Fruit fly (Drosophila melanogaster) whole organism, embryonic: ENCODE data around the gene CG14339.
A peak's percentile ranks its signal among the peaks of the same experiment; 100 is the strongest.

Experiments
- ATbp ChIP-seq: fragments of 200-800 bp; sonication (Bioruptor generic); optimal IDR thresholded peaks from 2 replicates; lab custom pipeline; 2017; ENCODE audit warnings: missing biosample characterization, mild to moderate bottlenecking, missing genetic modification characterization, missing genetic modification reagents
- Awh ChIP-seq: fragments of 200-800 bp; sonication (Bioruptor generic); IDR thresholded peaks from 2 replicates; pipeline ENCODE4, ENCODE4 v1.3.6; 2022; ENCODE audit warnings: missing biosample characterization, missing genetic modification characterization
- CG11398 ChIP-seq: fragments of 200-800 bp; sonication (Bioruptor generic); optimal IDR thresholded peaks from 2 replicates; lab custom pipeline; 2016; ENCODE audit warnings: missing biosample characterization, missing genetic modification characterization
- CG11560 ChIP-seq: fragments of 200-800 bp; sonication (Bioruptor generic); IDR thresholded peaks from 3 replicates; pipeline ENCODE4 v1.3.6; 2022; ENCODE audit warnings: missing biosample characterization, missing genetic modification characterization
- CG12219 ChIP-seq: fragments of 200-800 bp; sonication (Bioruptor generic); optimal IDR thresholded peaks from 3 replicates; lab custom pipeline; 2018; ENCODE audit warnings: missing biosample characterization, mild to moderate bottlenecking, missing genetic modification characterization
- CG13123 ChIP-seq: fragments of 200-800 bp; sonication (Bioruptor generic); optimal IDR thresholded peaks from 2 replicates; lab custom pipeline; 2016; ENCODE audit warnings: missing biosample characterization, missing genetic modification characterization
- CG14710 ChIP-seq: fragments of 200-800 bp; sonication (Bioruptor generic); optimal IDR thresholded peaks from 3 replicates; lab custom pipeline; 2019; ENCODE audit warnings: missing biosample characterization, mild to moderate bottlenecking, missing genetic modification characterization, moderate library complexity
- CG1647 ChIP-seq: fragments of 200-800 bp; sonication (Bioruptor generic); optimal IDR thresholded peaks from 3 replicates; lab custom pipeline; 2016; ENCODE audit warnings: missing biosample characterization, missing genetic modification characterization
- CG16863 ChIP-seq: fragments of 200-800 bp; sonication (Bioruptor generic); optimal IDR thresholded peaks from 3 replicates; lab custom pipeline; 2016; ENCODE audit warnings: missing biosample characterization, missing genetic modification characterization
- CG17359 ChIP-seq: fragments of 200-800 bp; sonication (Bioruptor generic); optimal IDR thresholded peaks from 3 replicates; lab custom pipeline; 2018; ENCODE audit warnings: missing biosample characterization, mild to moderate bottlenecking, missing genetic modification characterization, moderate library complexity
- CG17385 ChIP-seq: fragments of 200-800 bp; sonication (Bioruptor generic); optimal IDR thresholded peaks from 3 replicates; lab custom pipeline; 2018; ENCODE audit warnings: missing biosample characterization, mild to moderate bottlenecking, missing genetic modification characterization
- CG18262 ChIP-seq: fragments of 200-800 bp; optimal IDR thresholded peaks from 3 replicates; lab custom pipeline; 2019; ENCODE audit warnings: missing biosample characterization, mild to moderate bottlenecking, missing genetic modification characterization, moderate library complexity
- CG2199 ChIP-seq: fragments of 200-800 bp; sonication (Bioruptor generic); IDR thresholded peaks from 3 replicates; pipeline ENCODE4 v1.3.6; 2022; ENCODE audit warnings: missing biosample characterization, missing genetic modification characterization
- CG31365 ChIP-seq: fragments of 200-800 bp; sonication (Bioruptor generic); optimal IDR thresholded peaks from 2 replicates; lab custom pipeline; 2018; ENCODE audit warnings: missing biosample characterization, mild to moderate bottlenecking, missing genetic modification characterization
- CG3281 ChIP-seq: fragments of 200-800 bp; sonication (Bioruptor generic); optimal IDR thresholded peaks from 3 replicates; lab custom pipeline; 2017; ENCODE audit warnings: missing biosample characterization, mild to moderate bottlenecking, missing genetic modification characterization
- CG3407 ChIP-seq: fragments of 200-800 bp; sonication (Bioruptor generic); optimal IDR thresholded peaks from 2 replicates; lab custom pipeline; 2018; ENCODE audit warnings: missing biosample characterization, mild to moderate bottlenecking, missing genetic modification characterization
- CG34422 ChIP-seq: fragments of 200-800 bp; sonication (Bioruptor generic); IDR thresholded peaks from 3 replicates; pipeline ENCODE4 v1.3.6; 2022; ENCODE audit warnings: missing biosample characterization, missing genetic modification characterization
- CG4328 ChIP-seq: fragments of 200-800 bp; sonication (Bioruptor generic); optimal IDR thresholded peaks from 3 replicates; lab custom pipeline; 2017; ENCODE audit warnings: missing biosample characterization, missing genetic modification reagents, missing genetic modification characterization
- CG6175 ChIP-seq: fragments of 200-800 bp; sonication (Bioruptor generic); IDR thresholded peaks from 3 replicates; pipeline ENCODE4 v1.3.6; 2022; ENCODE audit warnings: missing biosample characterization, missing genetic modification characterization
- CG6765 ChIP-seq: fragments of 200-800 bp; sonication (Bioruptor generic); optimal IDR thresholded peaks from 3 replicates; lab custom pipeline; 2017; ENCODE audit warnings: missing biosample characterization, mild to moderate bottlenecking, missing genetic modification characterization
- CG7271 ChIP-seq: fragments of 200-800 bp; sonication (Bioruptor generic); optimal IDR thresholded peaks from 2 replicates; lab custom pipeline; 2018; ENCODE audit warnings: missing biosample characterization, mild to moderate bottlenecking, missing genetic modification characterization, moderate library complexity
- CG7987 ChIP-seq: fragments of 200-800 bp; sonication (Bioruptor generic); optimal IDR thresholded peaks from 2 replicates; lab custom pipeline; 2018; ENCODE audit warnings: missing biosample characterization, mild to moderate bottlenecking, missing genetic modification characterization, moderate library complexity
- CG9609 ChIP-seq: fragments of 200-800 bp; sonication (Bioruptor generic); optimal IDR thresholded peaks from 3 replicates; lab custom pipeline; 2016; ENCODE audit warnings: missing biosample characterization, missing genetic modification characterization
- CTCF ChIP-seq: fragments of 200-800 bp; sonication (Bioruptor generic); optimal IDR thresholded peaks from 2 replicates; lab custom pipeline; 2017; ENCODE audit warnings: missing biosample characterization, mild to moderate bottlenecking, missing genetic modification characterization, moderate library complexity
- CrebB ChIP-seq: fragments of 200-800 bp; sonication (Bioruptor generic); optimal IDR thresholded peaks from 3 replicates; lab custom pipeline; 2018; ENCODE audit warnings: missing biosample characterization, mild to moderate bottlenecking, missing genetic modification characterization
- HHEX ChIP-seq: fragments of 200-800 bp; sonication (Bioruptor generic); optimal IDR thresholded peaks from 3 replicates; lab custom pipeline; 2017; ENCODE audit warnings: missing biosample characterization, mild to moderate bottlenecking, missing genetic modification characterization, missing genetic modification reagents
- Hey ChIP-seq: fragments of 200-800 bp; sonication (Bioruptor generic); optimal IDR thresholded peaks from 3 replicates; lab custom pipeline; 2018; ENCODE audit warnings: missing biosample characterization, mild to moderate bottlenecking, missing genetic modification characterization
- Mad ChIP-seq: fragments of 200-800 bp; sonication (Bioruptor generic); optimal IDR thresholded peaks from 2 replicates; lab custom pipeline; 2016; ENCODE audit warnings: missing biosample characterization, missing genetic modification characterization
- Meics ChIP-seq: fragments of 200-800 bp; sonication (Bioruptor generic); optimal IDR thresholded peaks from 2 replicates; lab custom pipeline; 2017; ENCODE audit warnings: missing biosample characterization, mild to moderate bottlenecking, missing genetic modification characterization
- NK7.1 ChIP-seq: fragments of 200-800 bp; sonication (Bioruptor generic); optimal IDR thresholded peaks from 3 replicates; lab custom pipeline; 2016; ENCODE audit warnings: missing biosample characterization, missing genetic modification characterization
- Usf ChIP-seq: fragments of 200-800 bp; sonication (Bioruptor generic); optimal IDR thresholded peaks from 2 replicates; lab custom pipeline; 2017; ENCODE audit warnings: missing genotype, missing biosample characterization, missing genetic modification characterization
- abd-A ChIP-seq: fragments of 200-800 bp; sonication (Bioruptor generic); optimal IDR thresholded peaks from 3 replicates; lab custom pipeline; 2019; ENCODE audit warnings: missing biosample characterization, mild to moderate bottlenecking, missing genetic modification characterization, moderate library complexity
- az2 ChIP-seq: fragments of 200-800 bp; sonication (Bioruptor generic); optimal IDR thresholded peaks from 3 replicates; lab custom pipeline; 2016; ENCODE audit warnings: missing biosample characterization, missing genetic modification characterization
- bigmax ChIP-seq: fragments of 200-800 bp; sonication (Bioruptor generic); optimal IDR thresholded peaks from 2 replicates; lab custom pipeline; 2018; ENCODE audit warnings: missing biosample characterization, mild to moderate bottlenecking, missing genetic modification characterization
- crol ChIP-seq: fragments of 200-800 bp; sonication (Bioruptor generic); IDR thresholded peaks from 2 replicates; pipeline ENCODE4 v1.3.6; 2022; ENCODE audit warnings: missing biosample characterization, missing genetic modification characterization
- crp ChIP-seq, 2 experiments: fragments of 200-800 bp; sonication (Bioruptor generic); optimal IDR thresholded peaks; 2 replicates in 1 of 2; 3 replicates in 1 of 2; lab custom pipeline; 2017; ENCODE audit warnings: missing biosample characterization in 2 of 2, missing genetic modification characterization in 2 of 2, mild to moderate bottlenecking in 1 of 2, moderate library complexity in 1 of 2
- disco-r ChIP-seq: fragments of 200-800 bp; sonication (Bioruptor generic); optimal IDR thresholded peaks from 2 replicates; lab custom pipeline; 2016; ENCODE audit warnings: missing biosample characterization, missing genetic modification characterization
- dysf ChIP-seq: fragments of 200-800 bp; sonication (Bioruptor generic); IDR thresholded peaks from 3 replicates; pipeline ENCODE4 v1.3.6; 2022; ENCODE audit warnings: missing biosample characterization, missing genetic modification characterization
- ems ChIP-seq: fragments of 200-800 bp; sonication (Bioruptor generic); optimal IDR thresholded peaks from 3 replicates; lab custom pipeline; 2016; ENCODE audit warnings: missing biosample characterization, missing genetic modification characterization
- eyg ChIP-seq: fragments of 200-800 bp; sonication (Bioruptor generic); optimal IDR thresholded peaks from 3 replicates; lab custom pipeline; 2016; ENCODE audit warnings: missing biosample characterization, missing genetic modification characterization
- fd102C ChIP-seq: fragments of 200-800 bp; sonication (Bioruptor generic); optimal IDR thresholded peaks from 2 replicates; lab custom pipeline; 2018; ENCODE audit warnings: missing biosample characterization, mild to moderate bottlenecking, missing genetic modification characterization, moderate library complexity
- gcm ChIP-seq: fragments of 200-800 bp; sonication (Bioruptor generic); optimal IDR thresholded peaks from 2 replicates; lab custom pipeline; 2019; ENCODE audit warnings: missing biosample characterization, mild to moderate bottlenecking, missing genetic modification characterization, moderate library complexity
- gcm2 ChIP-seq: fragments of 200-800 bp; sonication (Bioruptor generic); optimal IDR thresholded peaks from 2 replicates; lab custom pipeline; 2016; ENCODE audit warnings: missing biosample characterization, missing genetic modification characterization
- hb ChIP-seq: fragments of 200-800 bp; sonication (Bioruptor generic); IDR thresholded peaks from 3 replicates; pipeline ENCODE4 v1.3.6; 2022; ENCODE audit warnings: missing biosample characterization, missing genetic modification characterization; ENCODE audit not compliant: partially characterized antibody
- jumu ChIP-seq: fragments of 200-800 bp; sonication (Bioruptor generic); optimal IDR thresholded peaks from 3 replicates; lab custom pipeline; 2016; ENCODE audit warnings: missing biosample characterization, missing genetic modification characterization
- ken ChIP-seq: fragments of 200-800 bp; sonication (Bioruptor generic); IDR thresholded peaks from 3 replicates; pipeline ENCODE4 v1.3.6; 2022; ENCODE audit warnings: missing biosample characterization, missing genetic modification characterization
- kni ChIP-seq: fragments of 200-800 bp; sonication (Bioruptor generic); optimal IDR thresholded peaks from 3 replicates; lab custom pipeline; 2017; ENCODE audit warnings: mild to moderate bottlenecking, missing biosample characterization, missing genetic modification reagents, missing genetic modification characterization
- maf-S ChIP-seq: fragments of 200-800 bp; sonication (Bioruptor generic); optimal IDR thresholded peaks from 2 replicates; lab custom pipeline; 2016; ENCODE audit warnings: missing biosample characterization, missing genetic modification characterization
- vnd ChIP-seq: fragments of 200-800 bp; sonication (Bioruptor generic); IDR thresholded peaks from 3 replicates; pipeline ENCODE4 v1.3.6; 2022; ENCODE audit warnings: missing biosample characterization, missing genetic modification characterization; ENCODE audit not compliant: partially characterized antibody
- wek ChIP-seq: fragments of 200-800 bp; sonication (Bioruptor generic); optimal IDR thresholded peaks from 3 replicates; lab custom pipeline; 2018; ENCODE audit warnings: missing biosample characterization, mild to moderate bottlenecking, missing genetic modification characterization, moderate library complexity

The CG14339 gene

DNA sequence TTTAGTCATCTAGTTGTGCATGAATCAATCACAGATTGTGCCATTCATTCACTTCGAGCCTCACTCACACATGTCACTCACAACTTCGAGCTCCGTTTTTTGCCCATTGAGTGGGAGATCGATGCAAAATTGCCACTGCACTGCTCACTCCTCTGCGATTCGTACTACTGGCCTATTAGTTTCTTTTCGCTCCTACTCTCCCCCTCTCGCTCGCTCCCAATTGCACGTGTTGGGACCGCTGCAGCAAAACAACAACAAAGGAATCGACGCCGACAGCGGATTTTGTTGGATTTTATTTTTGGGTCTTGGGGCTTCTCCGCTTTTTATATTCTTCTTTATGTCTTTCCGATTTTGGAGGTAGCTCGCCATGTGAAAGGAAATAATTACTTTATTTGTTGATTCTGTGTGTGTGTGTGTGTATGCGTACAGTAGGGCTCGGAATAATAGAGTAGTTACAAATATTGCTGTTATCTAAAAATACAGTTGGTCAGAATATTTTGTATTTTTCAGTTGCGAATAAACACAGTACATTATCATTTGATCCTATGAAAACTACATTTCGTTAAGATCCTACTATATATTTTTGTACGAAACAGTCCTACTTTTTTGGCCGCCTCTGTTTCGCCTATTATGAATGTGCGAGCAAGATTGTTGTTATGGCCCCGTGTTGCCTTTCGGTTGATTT lies 34.0 kb upstream of the CG14339 start (continued):
- TF ChIP-seq maf-S (GFP tag; lab: Kevin White, UChicago): no peak
- peak; percentile 62 for TF ChIP-seq CG11398 (GFP tag; lab: Kevin White, UChicago)
- peak; percentile 51 for TF ChIP-seq Usf (GFP tag; lab: Kevin White, UChicago)
- peak; percentile 61 for TF ChIP-seq Meics
- TF ChIP-seq CG3281 (GFP tag; lab: Kevin White, UChicago): peak; percentile 66
- no peak for TF ChIP-seq fd102C (GFP tag; lab: Kevin White, UChicago)
- peak; percentile 67 for TF ChIP-seq ems (GFP tag; lab: Kevin White, UChicago)
- peak; percentile 38 for TF ChIP-seq CG7271
- TF ChIP-seq disco-r (GFP tag; lab: Kevin White, UChicago): peak; percentile 47
- peak; percentile 17 for TF ChIP-seq CTCF
- TF ChIP-seq ken (GFP tag; lab: Robert Waterston, UW): peak; percentile 77; the same call in 2 of the 3 replicates
- no peak for TF ChIP-seq Hey (tag; lab: Kevin White, UChicago)
- TF ChIP-seq CG31365: peak; percentile 69
- TF ChIP-seq CG13123: peak; percentile 19
- TF ChIP-seq CG34422: peak; percentile 72; the same call in 2 of the 3 replicates
- TF ChIP-seq NK7.1 (GFP tag; lab: Kevin White, UChicago): peak; percentile 68
- TF ChIP-seq CG6175 (GFP tag; lab: Robert Waterston, UW): no peak
- peak; percentile 58 for TF ChIP-seq abd-A (tag; lab: Kevin White, UChicago)
- no peak for TF ChIP-seq crol (GFP tag; lab: Robert Waterston, UW)
- peak; percentile 57 for TF ChIP-seq gcm2 (GFP tag; lab: Kevin White, UChicago)
- no peak for TF ChIP-seq CG11560 (tag; lab: Robert Waterston, UW)
- TF ChIP-seq CG17385 (GFP tag; lab: Kevin White, UChicago): peak; percentile 76
- TF ChIP-seq kni (GFP tag; lab: Kevin White, UChicago): peak; percentile 64
- peak; percentile 41 for TF ChIP-seq CG4328 (GFP tag; lab: Kevin White, UChicago)
- TF ChIP-seq CG9609: peak; percentile 46
- TF ChIP-seq gcm (GFP tag; lab: Kevin White, UChicago): peak; percentile 85
- peak; percentile 21 for TF ChIP-seq Mad (GFP tag; lab: Kevin White, UChicago)
- peak; percentile 85 for TF ChIP-seq CG12219
- peak; percentile 4 for TF ChIP-seq eyg (GFP tag; lab: Kevin White, UChicago)
- TF ChIP-seq CG1647: no peak
- TF ChIP-seq CG18262 (tag; lab: Kevin White, UChicago): peak; percentile 92
- TF ChIP-seq bigmax (GFP tag; lab: Kevin White, UChicago): no peak
- TF ChIP-seq CG16863 (GFP tag; lab: Kevin White, UChicago): peak; percentile 72
- peak; percentile 86 for TF ChIP-seq CG17359 (tag; lab: Kevin White, UChicago)
- peak; percentile 36 for TF ChIP-seq CG7987 (GFP tag; lab: Kevin White, UChicago)
- peak; percentile 65 for TF ChIP-seq jumu
- TF ChIP-seq CrebB: peak; percentile 53
- TF ChIP-seq dysf (GFP tag; lab: Robert Waterston, UW): peak; percentile 82
- TF ChIP-seq vnd (GFP tag; lab: Robert Waterston, UW): no peak
- TF ChIP-seq Awh (GFP tag; lab: Robert Waterston, UW): peak; percentile 80
- TF ChIP-seq crp (GFP tag; optimal IDR thresholded peaks at IDR 0.05; lab: Kevin White, UChicago): peak in 1 of 2 experiments; percentile 11
- TF ChIP-seq CG3407 (GFP tag; lab: Kevin White, UChicago): peak; percentile 83
- TF ChIP-seq az2 (GFP tag; lab: Kevin White, UChicago): peak; percentile 80
- no peak for TF ChIP-seq CG6765 (GFP tag; lab: Kevin White, UChicago)
- TF ChIP-seq hb (GFP tag; lab: Robert Waterston, UW): no peak
- peak; percentile 88 for TF ChIP-seq ATbp (GFP tag; lab: Kevin White, UChicago)
- peak; percentile 85 for TF ChIP-seq CG14710 (tag; lab: Kevin White, UChicago)
- TF ChIP-seq wek: peak; percentile 63
- TF ChIP-seq HHEX (GFP tag; lab: Kevin White, UChicago): peak; percentile 78
- 0 out of 3 replicates have a peak, but pooled peaks have one; percentile 6 for TF ChIP-seq CG2199 (GFP tag; lab: Robert Waterston, UW)
